Worm (Caenorhabditis elegans) whole organism, L1 larva: ENCODE results near the gene C05C10.8.

Source experiments
- ceh-82 ChIP-seq, 3 experiments: fragments of 150-350 bp in 1 of 3; sonication (generic microtip) in 2 of 3; optimal IDR thresholded peaks; 2 replicates each; lab custom pipeline; 2014 to 2017; ENCODE audit warnings: missing biosample characterization in 3 of 3, missing genetic modification characterization in 3 of 3
- egl-27 ChIP-seq, 2 experiments: fragments of 150-350 bp in 1 of 2; sonication (generic microtip); optimal IDR thresholded peaks; 3 replicates each; lab custom pipeline; 2017 to 2018; ENCODE audit warnings: missing biosample characterization in 2 of 2, missing genetic modification characterization in 2 of 2, missing genetic modification reagents in 2 of 2
- nhr-11 ChIP-seq: fragments of 150-350 bp; optimal IDR thresholded peaks from 2 replicates; lab custom pipeline; 2014; ENCODE audit warnings: missing biosample characterization, missing genetic modification characterization
- nhr-77 ChIP-seq: fragments of 150-350 bp; optimal IDR thresholded peaks from 2 replicates; lab custom pipeline; 2014; ENCODE audit warnings: missing biosample characterization, missing genetic modification characterization
- sox-4 ChIP-seq: sonication (generic microtip); optimal IDR thresholded peaks from 2 replicates; lab custom pipeline; 2016; ENCODE audit warnings: missing genetic modification characterization, missing compliant biosample characterization

DNA sequence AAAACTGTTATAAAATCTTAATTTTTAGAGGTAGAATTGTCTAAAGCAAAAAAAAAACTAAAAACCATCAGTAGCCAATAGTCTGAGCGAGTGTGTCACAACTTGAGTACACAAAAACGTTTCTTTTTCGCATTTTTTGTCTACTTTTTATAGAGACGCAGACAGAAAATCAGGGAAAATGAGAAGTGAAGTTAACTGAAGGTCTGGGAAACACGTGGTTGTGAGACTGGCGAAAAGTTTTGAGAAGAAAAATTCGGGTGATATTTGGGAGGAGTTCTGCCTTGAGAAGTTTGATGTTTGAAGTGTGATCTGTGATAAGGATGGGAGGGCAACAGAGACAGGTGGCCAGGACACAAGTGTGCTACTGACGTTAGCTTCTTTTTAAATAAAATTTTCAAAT is 19.8 kb upstream of the C05C10.8 start:
- peak; percentile 11 to 75 for TF ChIP-seq egl-27 (tag; optimal IDR thresholded peaks at IDR 0.05; lab: Kevin White, UChicago)
- no peak for TF ChIP-seq sox-4 (tag; lab: Kevin White, UChicago)
- peak; percentile 88 for TF ChIP-seq nhr-11
- TF ChIP-seq nhr-77 (tag; lab: Kevin White, UChicago): peak; percentile 78
- peak; percentile 14 to 59 (median 26) for TF ChIP-seq ceh-82 (tag; optimal IDR thresholded peaks at IDR 0.05; lab: Kevin White, UChicago)
